Worm (Caenorhabditis elegans) whole organism, L2 larva: ENCODE measurements around the gene myrf-1.

Source experiments
- C34F6.9 ChIP-seq: fragments of 150-350 bp; optimal IDR thresholded peaks from 2 replicates; lab custom pipeline; 2014; ENCODE audit warnings: missing biosample characterization, missing genetic modification characterization
- F13H6.1 ChIP-seq: sonication (generic microtip); optimal IDR thresholded peaks from 2 replicates; lab custom pipeline; 2016; ENCODE audit warnings: missing genetic modification characterization, missing compliant biosample characterization
- R02D3.7 ChIP-seq: fragments of 150-350 bp; optimal IDR thresholded peaks from 2 replicates; lab custom pipeline; 2014; ENCODE audit warnings: missing biosample characterization, missing genetic modification characterization
- Y55F3AM.14 ChIP-seq: fragments of 200-800 bp; sonication (Bioruptor generic); optimal IDR thresholded peaks from 2 replicates; lab custom pipeline; 2018; ENCODE audit warnings: mild to moderate bottlenecking, missing genetic modification characterization, missing compliant biosample characterization
- aly-2 ChIP-seq: fragments of 150-350 bp; optimal IDR thresholded peaks from 2 replicates; lab custom pipeline; 2014; ENCODE audit warnings: missing biosample characterization, missing genetic modification characterization
- ama-1 ChIP-seq: fragments of 150-350 bp; optimal IDR thresholded peaks from 2 replicates; lab custom pipeline; 2018; ENCODE audit warnings: inconsistent platforms
- blmp-1 ChIP-seq: sonication (generic microtip); optimal IDR thresholded peaks from 2 replicates; lab custom pipeline; 2017; ENCODE audit warnings: missing genetic modification characterization, mild to moderate bottlenecking, missing compliant biosample characterization, antibody characterized with exemption, moderate library complexity; ENCODE audit not compliant: insufficient read depth
- ceh-16 ChIP-seq: fragments of 150-350 bp; optimal IDR thresholded peaks from 2 replicates; lab custom pipeline; 2014; ENCODE audit warnings: missing biosample characterization, missing genetic modification characterization
- ceh-82 ChIP-seq: fragments of 150-350 bp; optimal IDR thresholded peaks from 2 replicates; lab custom pipeline; 2014; ENCODE audit warnings: missing biosample characterization, missing genetic modification characterization
- crh-2 ChIP-seq: sonication (generic microtip); optimal IDR thresholded peaks from 2 replicates; lab custom pipeline; 2017; ENCODE audit warnings: missing biosample characterization, missing genetic modification characterization
- dmd-4 ChIP-seq: sonication (generic microtip); optimal IDR thresholded peaks from 2 replicates; lab custom pipeline; 2017; ENCODE audit warnings: missing biosample characterization, missing genetic modification characterization
- egl-27 ChIP-seq: sonication (generic microtip); optimal IDR thresholded peaks from 3 replicates; lab custom pipeline; 2017; ENCODE audit warnings: missing biosample characterization, missing genetic modification reagents, missing genetic modification characterization
- elt-1 ChIP-seq: fragments of 150-350 bp; optimal IDR thresholded peaks from 2 replicates; lab custom pipeline; 2014; ENCODE audit warnings: missing biosample characterization, missing genetic modification characterization
- gmeb-1 ChIP-seq: fragments of 150-350 bp; optimal IDR thresholded peaks from 2 replicates; lab custom pipeline; 2014; ENCODE audit warnings: missing biosample characterization, missing genetic modification characterization
- lin-11 ChIP-seq: fragments of 150-350 bp; sonication (generic microtip); optimal IDR thresholded peaks from 2 replicates; lab custom pipeline; 2014; ENCODE audit warnings: missing biosample characterization, missing genetic modification characterization, inconsistent platforms, mixed read lengths
- lin-13 ChIP-seq: fragments of 150-350 bp; optimal IDR thresholded peaks from 2 replicates; lab custom pipeline; 2014; ENCODE audit warnings: missing biosample characterization, missing genetic modification reagents, missing genetic modification characterization
- lin-39 ChIP-seq: fragments of 150-350 bp; optimal IDR thresholded peaks from 2 replicates; lab custom pipeline; 2014; ENCODE audit warnings: missing biosample characterization, missing genetic modification reagents, missing genetic modification characterization
- lsy-2 ChIP-seq, 2 experiments: fragments of 150-350 bp in 1 of 2; sonication (generic microtip) in 1 of 2; optimal IDR thresholded peaks; 2 replicates each; lab custom pipeline; 2014 to 2017; ENCODE audit warnings: missing biosample characterization in 2 of 2, missing genetic modification characterization in 2 of 2
- mab-5 ChIP-seq: fragments of 150-350 bp; optimal IDR thresholded peaks from 2 replicates; lab custom pipeline; 2014; ENCODE audit warnings: missing biosample characterization, missing genetic modification characterization
- mbf-1 ChIP-seq: sonication (generic microtip); optimal IDR thresholded peaks from 2 replicates; lab custom pipeline; 2017; ENCODE audit warnings: missing biosample characterization, missing genetic modification characterization
- nhr-10 ChIP-seq: sonication (generic microtip); optimal IDR thresholded peaks from 2 replicates; lab custom pipeline; 2017; ENCODE audit warnings: missing biosample characterization, missing genetic modification characterization
- nhr-11 ChIP-seq: fragments of 150-350 bp; optimal IDR thresholded peaks from 2 replicates; lab custom pipeline; 2014; ENCODE audit warnings: missing biosample characterization, missing genetic modification characterization
- nhr-12 ChIP-seq: fragments of 150-350 bp; optimal IDR thresholded peaks from 2 replicates; lab custom pipeline; 2014; ENCODE audit warnings: missing biosample characterization, missing genetic modification characterization
- nhr-129 ChIP-seq: fragments of 150-350 bp; optimal IDR thresholded peaks from 2 replicates; lab custom pipeline; 2014; ENCODE audit warnings: missing biosample characterization, missing genetic modification characterization
- nhr-21 ChIP-seq: fragments of 150-350 bp; optimal IDR thresholded peaks from 2 replicates; lab custom pipeline; 2014; ENCODE audit warnings: missing biosample characterization, missing genetic modification characterization
- nhr-23 ChIP-seq: fragments of 150-350 bp; optimal IDR thresholded peaks from 2 replicates; lab custom pipeline; 2014; ENCODE audit warnings: missing biosample characterization, missing genetic modification reagents, missing genetic modification characterization
- nhr-25 ChIP-seq: fragments of 150-350 bp; sonication (generic microtip); optimal IDR thresholded peaks from 3 replicates; lab custom pipeline; 2014; ENCODE audit warnings: missing biosample characterization, missing genetic modification characterization
- nhr-6 ChIP-seq: fragments of 150-350 bp; optimal IDR thresholded peaks from 2 replicates; lab custom pipeline; 2014; ENCODE audit warnings: missing biosample characterization, missing genetic modification characterization
- peb-1 ChIP-seq: fragments of 150-350 bp; optimal IDR thresholded peaks from 2 replicates; lab custom pipeline; 2014; ENCODE audit warnings: missing biosample characterization, missing genetic modification characterization
- sem-4 ChIP-seq: fragments of 150-350 bp; optimal IDR thresholded peaks from 2 replicates; lab custom pipeline; 2014; ENCODE audit warnings: missing biosample characterization, missing genetic modification reagents, missing genetic modification characterization
- sma-3 ChIP-seq: sonication (generic microtip); optimal IDR thresholded peaks from 2 replicates; lab custom pipeline; 2016; ENCODE audit warnings: missing genetic modification reagents, missing genetic modification characterization, missing compliant biosample characterization
- sma-9 ChIP-seq, 2 experiments: fragments of 150-350 bp in 1 of 2; sonication (generic microtip) in 1 of 2; optimal IDR thresholded peaks; 2 replicates each; lab custom pipeline; 2014 to 2016; ENCODE audit warnings: missing genetic modification characterization in 2 of 2, mild to moderate bottlenecking in 1 of 2, missing biosample characterization in 1 of 2, missing compliant biosample characterization in 1 of 2, missing genetic modification reagents in 1 of 2, moderate library complexity in 1 of 2
- snpc-4 ChIP-seq: fragments of 150-350 bp; optimal IDR thresholded peaks from 2 replicates; lab custom pipeline; 2014; ENCODE audit warnings: missing biosample characterization, missing genetic modification characterization
- unc-39 ChIP-seq: fragments of 150-350 bp; optimal IDR thresholded peaks from 2 replicates; lab custom pipeline; 2014; ENCODE audit warnings: missing biosample characterization, missing genetic modification characterization
- unc-55 ChIP-seq: fragments of 150-350 bp; sonication (generic microtip); optimal IDR thresholded peaks from 3 replicates; lab custom pipeline; 2014; ENCODE audit warnings: missing biosample characterization, missing genetic modification reagents, missing genetic modification characterization
- unc-62 ChIP-seq: fragments of 150-350 bp; optimal IDR thresholded peaks from 2 replicates; lab custom pipeline; 2014; ENCODE audit warnings: missing biosample characterization, missing genetic modification reagents, missing genetic modification characterization
- zag-1 ChIP-seq: fragments of 150-350 bp; optimal IDR thresholded peaks from 2 replicates; lab custom pipeline; 2014; ENCODE audit warnings: missing biosample characterization, missing genetic modification characterization
- ztf-1 ChIP-seq: fragments of 200-800 bp; sonication (Bioruptor generic); conservative IDR thresholded peaks from 2 replicates; pipeline ENCODE4 v1.3.6; 2022; ENCODE audit warnings: missing genetic modification characterization, missing compliant biosample characterization
- ztf-11 ChIP-seq: sonication (generic microtip); optimal IDR thresholded peaks from 2 replicates; lab custom pipeline; 2017; ENCODE audit warnings: missing biosample characterization, missing genetic modification characterization
- ztf-4 ChIP-seq: fragments of 150-350 bp; optimal IDR thresholded peaks from 2 replicates; lab custom pipeline; 2014; ENCODE audit warnings: missing biosample characterization, missing genetic modification characterization

The myrf-1 gene

ce11 chrII:10542654-10543456 is 40.5 kb upstream of the myrf-1 start:
- TF ChIP-seq nhr-23 (tag; lab: Kevin White, UChicago), result no peak
- no peak for TF ChIP-seq ztf-1
- peak; percentile 92 for TF ChIP-seq ama-1 (lab: Kevin White, UChicago)
- TF ChIP-seq ztf-11 (tag; lab: Kevin White, UChicago), result no peak
- no peak for TF ChIP-seq sma-3 (GFP tag; lab: Kevin White, UChicago)
- peak; percentile 64 for TF ChIP-seq Y55F3AM.14
- no peak for TF ChIP-seq nhr-10 (tag; lab: Kevin White, UChicago)
- peak; percentile 6 to 20 for TF ChIP-seq lsy-2 (tag; optimal IDR thresholded peaks at IDR 0.05; lab: Kevin White, UChicago)
- no peak for TF ChIP-seq ceh-16
- TF ChIP-seq unc-39 (tag; lab: Kevin White, UChicago), result no peak
- TF ChIP-seq lin-39 (tag; lab: Kevin White, UChicago), result no peak
- no peak for TF ChIP-seq elt-1 (tag; lab: Kevin White, UChicago)
- TF ChIP-seq dmd-4 (tag; lab: Kevin White, UChicago), result no peak
- TF ChIP-seq zag-1 (tag; lab: Kevin White, UChicago), result no peak
- TF ChIP-seq nhr-6, result peak; percentile 32
- TF ChIP-seq aly-2 (tag; lab: Kevin White, UChicago), result no peak
- no peak for TF ChIP-seq mbf-1 (tag; lab: Kevin White, UChicago)
- no peak for TF ChIP-seq unc-62 (GFP tag; lab: Kevin White, UChicago)
- no peak for TF ChIP-seq nhr-25 (tag; lab: Kevin White, UChicago)
- TF ChIP-seq mab-5 (tag; lab: Kevin White, UChicago), result no peak
- TF ChIP-seq unc-55 (GFP tag; lab: Kevin White, UChicago), result no peak
- peak; percentile 7 for TF ChIP-seq blmp-1
- no peak for TF ChIP-seq egl-27 (tag; lab: Kevin White, UChicago)
- peak; percentile 34 for TF ChIP-seq nhr-129 (tag; lab: Kevin White, UChicago)
- no peak for TF ChIP-seq lin-13 (GFP tag; lab: Kevin White, UChicago)
- TF ChIP-seq lin-11, result no peak
- TF ChIP-seq peb-1 (tag; lab: Kevin White, UChicago), result no peak
- peak; percentile 11 for TF ChIP-seq ztf-4 (tag; lab: Kevin White, UChicago)
- TF ChIP-seq sem-4 (tag; lab: Kevin White, UChicago), result no peak

- TF ChIP-seq mab-5 (tag; lab: Kevin White, UChicago), result peak; percentile 33
- no peak for TF ChIP-seq ceh-82 (tag; lab: Kevin White, UChicago)
- TF ChIP-seq dmd-4 (tag; lab: Kevin White, UChicago), result no peak
- TF ChIP-seq gmeb-1 (tag; lab: Kevin White, UChicago), result peak; percentile 83
- TF ChIP-seq crh-2 (tag; lab: Kevin White, UChicago), result peak; percentile 78
- peak; percentile 80 for TF ChIP-seq nhr-129 (tag; lab: Kevin White, UChicago)
- peak; percentile 98 for TF ChIP-seq nhr-25 (tag; lab: Kevin White, UChicago)
- peak; percentile 77 for TF ChIP-seq C34F6.9 (tag; lab: Kevin White, UChicago)
- TF ChIP-seq unc-55 (GFP tag; lab: Kevin White, UChicago), result peak; percentile 79
- peak; percentile 78 for TF ChIP-seq Y55F3AM.14
- TF ChIP-seq nhr-10 (tag; lab: Kevin White, UChicago), result no peak
- peak; percentile 79 for TF ChIP-seq lin-13 (GFP tag; lab: Kevin White, UChicago)
- peak; percentile 53 for TF ChIP-seq nhr-11 (tag; lab: Kevin White, UChicago)
- no peak for TF ChIP-seq aly-2 (tag; lab: Kevin White, UChicago)
- TF ChIP-seq nhr-6, result peak; percentile 85
- peak; percentile 28 to 89 for TF ChIP-seq lsy-2 (tag; optimal IDR thresholded peaks at IDR 0.05; lab: Kevin White, UChicago)
- no peak for TF ChIP-seq nhr-12
- peak; percentile 97 for TF ChIP-seq ztf-4 (tag; lab: Kevin White, UChicago)
- peak; percentile 29 for TF ChIP-seq zag-1 (tag; lab: Kevin White, UChicago)
- TF ChIP-seq F13H6.1 (tag; lab: Kevin White, UChicago), result peak; percentile 84
- TF ChIP-seq nhr-23 (tag; lab: Kevin White, UChicago), result no peak
- TF ChIP-seq mbf-1 (tag; lab: Kevin White, UChicago), result peak; percentile 25
- TF ChIP-seq R02D3.7 (tag; lab: Kevin White, UChicago), result peak; percentile 80
- peak; percentile 79 for TF ChIP-seq nhr-21 (tag; lab: Kevin White, UChicago)
- peak; percentile 70 for TF ChIP-seq sem-4 (tag; lab: Kevin White, UChicago)
- peak; percentile 85 for TF ChIP-seq sma-3 (GFP tag; lab: Kevin White, UChicago)
- TF ChIP-seq ama-1 (lab: Kevin White, UChicago), result peak; percentile 97
- no peak for TF ChIP-seq egl-27 (tag; lab: Kevin White, UChicago)
- TF ChIP-seq snpc-4 (tag; lab: Kevin White, UChicago), result no peak
- TF ChIP-seq blmp-1, result peak; percentile 83
- peak; percentile 79 for TF ChIP-seq sma-9 (GFP tag; optimal IDR thresholded peaks at IDR 0.05; lab: Kevin White, UChicago)
- TF ChIP-seq sma-9 (tag; optimal IDR thresholded peaks at IDR 0.05; lab: Kevin White, UChicago), result no peak
These were observed 39.7 kb upstream of the myrf-1 start, which contains the start of gene pro-1 for ce11 chrII:10541923-10542486. pro-1 (minus strand) TSS chrII:10541996.
